Worm (Caenorhabditis elegans) whole organism, L4 larva: ENCODE data around the gene mon-2.
"Not testable (repeated sequence)": the region's sequence is repeated elsewhere in the genome, so short reads cannot be mapped to it uniquely, and the experiment has no call there.

Experiments used
- D1046.2 ChIP-seq: fragments of 200-800 bp; sonication (Bioruptor generic); IDR thresholded peaks from 2 replicates; pipeline ENCODE4 v1.3.6; 2022; ENCODE audit warnings: missing genetic modification characterization, missing compliant biosample characterization
- F10B5.3 ChIP-seq: sonication (generic microtip); optimal IDR thresholded peaks from 2 replicates; lab custom pipeline; 2016; ENCODE audit warnings: mild to moderate bottlenecking, missing genetic modification characterization, missing compliant biosample characterization
- F44E2.7 ChIP-seq: fragments of 200-800 bp; sonication (Bioruptor generic); IDR thresholded peaks from 2 replicates; pipeline ENCODE4 v2.1.2; 2022; ENCODE audit warnings: missing genetic modification characterization, missing compliant biosample characterization
- T20F7.1 ChIP-seq: fragments of 200-800 bp; sonication (Bioruptor generic); optimal IDR thresholded peaks from 2 replicates; lab custom pipeline; 2018; ENCODE audit warnings: mild to moderate bottlenecking, missing genetic modification characterization, missing compliant biosample characterization
- T26A8.4 ChIP-seq: fragments of 200-800 bp; sonication (Bioruptor generic); IDR thresholded peaks from 2 replicates; pipeline ENCODE4 v1.3.6; 2022; ENCODE audit warnings: missing genetic modification characterization, missing compliant biosample characterization
- ZK337.2 ChIP-seq: fragments of 200-800 bp; sonication (Bioruptor generic); IDR thresholded peaks from 2 replicates; pipeline ENCODE4 v1.3.6; 2022; ENCODE audit warnings: missing genetic modification reagents, missing genetic modification characterization, missing compliant biosample characterization
- aha-1 ChIP-seq: fragments of 150-350 bp; peaks from one replicate; lab custom pipeline; 2014; ENCODE audit warnings: missing biosample characterization, missing genetic modification characterization
- ceh-32 ChIP-seq: sonication (generic microtip); optimal IDR thresholded peaks from 2 replicates; lab custom pipeline; 2016; ENCODE audit warnings: mild to moderate bottlenecking, missing genetic modification characterization, missing compliant biosample characterization; ENCODE audit not compliant: poor library complexity
- ces-1 ChIP-seq: fragments of 150-350 bp; sonication (generic microtip); optimal IDR thresholded peaks from 4 replicates; lab custom pipeline; 2014; ENCODE audit warnings: missing biosample characterization, missing genetic modification reagents, missing genetic modification characterization
- daf-16 ChIP-seq, 3 experiments: sonication (generic microtip); optimal IDR thresholded peaks; 2 replicates each; lab custom pipeline; 2016 to 2017; ENCODE audit warnings: missing genetic modification characterization in 3 of 3, missing genetic modification reagents in 3 of 3, mild to moderate bottlenecking in 2 of 3, missing compliant biosample characterization in 2 of 3, missing biosample characterization in 1 of 3, moderate library complexity in 1 of 3
- dmd-6 ChIP-seq: fragments of 200-800 bp; sonication (Bioruptor generic); IDR thresholded peaks from 2 replicates; pipeline ENCODE4 v1.3.6; 2022; ENCODE audit warnings: missing genetic modification reagents, missing genetic modification characterization, missing compliant biosample characterization
- duxl-1 ChIP-seq: sonication (generic microtip); optimal IDR thresholded peaks from 2 replicates; lab custom pipeline; 2016; ENCODE audit warnings: mild to moderate bottlenecking, missing genetic modification characterization, moderate library complexity, missing compliant biosample characterization; ENCODE audit not compliant: poor library complexity
- dve-1 ChIP-seq: sonication (generic microtip); optimal IDR thresholded peaks from 2 replicates; lab custom pipeline; 2017; ENCODE audit warnings: antibody characterized with exemption, mild to moderate bottlenecking, missing genetic modification characterization, missing compliant biosample characterization; ENCODE audit not compliant: insufficient read depth
- fos-1 ChIP-seq: fragments of 150-350 bp; optimal IDR thresholded peaks from 2 replicates; lab custom pipeline; 2014; ENCODE audit warnings: missing biosample characterization, missing genetic modification characterization
- hlh-30 ChIP-seq: sonication (generic microtip); optimal IDR thresholded peaks from 2 replicates; lab custom pipeline; 2017; ENCODE audit warnings: antibody characterized with exemption, mild to moderate bottlenecking, missing genetic modification characterization, missing compliant biosample characterization; ENCODE audit not compliant: insufficient read depth
- lin-15B ChIP-seq: fragments of 150-350 bp; sonication (generic microtip); optimal IDR thresholded peaks from 3 replicates; lab custom pipeline; 2014; ENCODE audit warnings: missing biosample characterization, missing genetic modification characterization
- lir-3 ChIP-seq: sonication (generic microtip); optimal IDR thresholded peaks from 2 replicates; lab custom pipeline; 2016; ENCODE audit warnings: mild to moderate bottlenecking, missing genetic modification characterization, missing compliant biosample characterization
- lsy-2 ChIP-seq, 2 experiments: fragments of 150-350 bp in 1 of 2; sonication (generic microtip) in 1 of 2; optimal IDR thresholded peaks; 2 replicates each; lab custom pipeline; 2014 to 2017; ENCODE audit warnings: missing biosample characterization in 2 of 2, missing genetic modification characterization in 2 of 2
- mep-1 ChIP-seq: fragments of 150-350 bp; sonication (generic microtip); optimal IDR thresholded peaks from 3 replicates; lab custom pipeline; 2014; ENCODE audit warnings: missing biosample characterization, missing genetic modification characterization
- mes-2 ChIP-seq: sonication (generic microtip); optimal IDR thresholded peaks from 2 replicates; lab custom pipeline; 2016; ENCODE audit warnings: missing genotype, mild to moderate bottlenecking, missing genetic modification characterization, missing compliant biosample characterization; ENCODE audit not compliant: poor library complexity, severe bottlenecking
- mxl-3 ChIP-seq: fragments of 200-800 bp; sonication (Bioruptor generic); optimal IDR thresholded peaks from 2 replicates; lab custom pipeline; 2018; ENCODE audit warnings: mild to moderate bottlenecking, missing genetic modification characterization, missing compliant biosample characterization
- nhr-28 ChIP-seq: fragments of 150-350 bp; optimal IDR thresholded peaks from 2 replicates; lab custom pipeline; 2014; ENCODE audit warnings: missing biosample characterization, missing genetic modification characterization
- sdz-12 ChIP-seq: fragments of 200-800 bp; sonication (Bioruptor generic); optimal IDR thresholded peaks from 2 replicates; lab custom pipeline; 2018; ENCODE audit warnings: mild to moderate bottlenecking, missing genetic modification characterization, missing compliant biosample characterization
- spr-1 ChIP-seq: sonication (generic microtip); optimal IDR thresholded peaks from 2 replicates; lab custom pipeline; 2016; ENCODE audit warnings: mild to moderate bottlenecking, missing genetic modification characterization, missing compliant biosample characterization
- unc-39 ChIP-seq: sonication (generic microtip); optimal IDR thresholded peaks from 2 replicates; lab custom pipeline; 2017; ENCODE audit warnings: missing biosample characterization, missing genetic modification characterization
- unc-62 ChIP-seq, 3 experiments: fragments of 150-350 bp in 1 of 3; sonication (generic microtip); optimal IDR thresholded peaks in 2 of 3; peaks in 1 of 3; 1 replicate in 1 of 3; 2 replicates in 2 of 3; lab custom pipeline; 2014 to 2017; ENCODE audit warnings: missing biosample characterization in 3 of 3, missing genetic modification characterization in 3 of 3, missing genetic modification reagents in 3 of 3, missing genotype in 1 of 3
- zfp-2 ChIP-seq: sonication (generic microtip); optimal IDR thresholded peaks from 2 replicates; lab custom pipeline; 2016; ENCODE audit warnings: mild to moderate bottlenecking, missing genetic modification characterization, missing compliant biosample characterization
- ztf-11 ChIP-seq: fragments of 150-350 bp; optimal IDR thresholded peaks from 2 replicates; lab custom pipeline; 2014; ENCODE audit warnings: missing biosample characterization, missing genetic modification characterization

mon-2 gene

ce11 chrIV:12138093-12138492 lies 41.5 kb downstream of the mon-2 start, which contains the start of gene B0001.4:
Gene B0001.4 (minus strand): TSS chrIV:12138193.
- TF ChIP-seq lir-3; lin-15B; F10B5.3 (tag; lab: Kevin White, UChicago): not testable (repeated sequence)

DNA sequence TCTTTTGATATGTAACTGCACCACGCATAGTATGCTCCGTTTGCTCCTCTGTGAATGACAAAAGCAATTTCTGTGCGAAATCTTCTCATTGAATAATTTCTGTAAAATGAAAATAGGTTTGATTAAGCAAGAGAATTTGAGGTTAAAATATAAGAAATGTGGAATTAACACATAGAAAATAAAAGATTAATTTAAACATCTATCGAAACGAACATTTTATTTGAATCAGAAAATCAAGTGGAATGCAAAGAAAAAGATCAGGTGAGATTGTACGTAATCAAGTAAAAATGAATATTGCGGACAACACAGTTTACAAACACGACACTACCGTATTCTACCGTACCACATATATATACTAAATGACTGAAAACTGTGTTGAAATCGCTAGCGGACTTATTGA lies 44.4 kb downstream of the mon-2 start, which contains the start of gene B0001.8:
TSS of gene B0001.8 (minus strand) at position 101 of the 400 bp plus-strand sequence.
- peak in 1 of 2 experiments; percentile 50 for TF ChIP-seq unc-62 (GFP tag; optimal IDR thresholded peaks at IDR 0.05 in 1 of 2; lab: Kevin White, UChicago)
- TF ChIP-seq unc-62 (tag; optimal IDR thresholded peaks at IDR 0.05; lab: Kevin White, UChicago), result no peak
- TF ChIP-seq zfp-2 (tag; lab: Kevin White, UChicago), result no peak

DNA sequence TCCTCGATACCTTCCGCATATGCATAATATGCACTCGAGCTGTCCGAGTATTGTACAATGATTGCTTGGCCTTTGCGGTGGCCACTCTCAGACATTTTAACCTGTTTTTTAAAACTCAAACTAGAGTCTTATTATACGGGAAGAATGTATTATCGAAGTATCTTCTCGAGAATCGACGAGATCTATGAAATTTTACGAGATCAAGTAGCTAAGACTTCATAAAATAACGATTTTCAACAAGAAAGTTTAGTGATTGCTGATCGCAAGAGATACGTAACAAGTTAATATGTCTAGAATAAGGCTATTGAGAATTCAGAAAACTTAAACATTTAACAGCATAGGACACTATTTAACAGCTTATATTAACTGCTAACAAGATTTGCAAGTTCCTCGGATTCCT lies 46.7 kb downstream of the mon-2 start, which contains the start of gene B0001.5:
TSS of gene B0001.5 (minus strand) at position 101 of the 400 bp plus-strand sequence.
- no peak for TF ChIP-seq mxl-3 (GFP tag; lab: Kevin White, UChicago)
- no peak for TF ChIP-seq unc-39 (tag; lab: Kevin White, UChicago)
- TF ChIP-seq aha-1, result no peak
- TF ChIP-seq F44E2.7, result no peak
- TF ChIP-seq mes-2 (tag; lab: Kevin White, UChicago), result no peak
- TF ChIP-seq T26A8.4 (GFP tag; lab: Robert Waterston, UW), result no peak
- TF ChIP-seq mep-1 (tag; lab: Kevin White, UChicago), result no peak
- no peak for TF ChIP-seq duxl-1 (tag; lab: Kevin White, UChicago)

DNA sequence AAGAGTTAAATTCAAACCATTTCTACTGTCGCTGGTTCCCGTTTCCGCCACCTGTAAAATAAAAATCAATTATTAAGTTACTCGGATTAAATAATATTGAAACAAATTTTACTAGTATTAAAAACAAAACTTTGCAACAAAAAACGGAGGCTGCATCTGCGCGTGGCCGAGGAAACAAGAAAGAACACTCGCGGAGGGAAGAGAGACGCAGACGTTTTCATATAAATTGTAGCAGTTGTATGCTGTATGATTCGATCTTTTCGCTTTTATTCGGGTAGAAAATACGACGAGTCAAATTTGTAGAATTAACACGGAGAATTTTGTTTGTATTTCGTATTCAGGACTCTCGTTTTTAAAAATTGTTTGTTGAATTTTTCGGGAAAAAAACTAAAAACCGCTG lies 49.1 kb downstream of the mon-2 start, which contains the start of gene B0001.3:
TSS of gene B0001.3 (minus strand) at position 55 of the 400 bp plus-strand sequence.
- TF ChIP-seq ceh-32 (no peak), ZK337.2 (GFP tag; lab: Robert Waterston, UW) (no peak), spr-1 (tag; lab: Kevin White, UChicago) (no peak), fos-1 (no peak), hlh-30 (tag; lab: Kevin White, UChicago) (peak; percentile 24), nhr-28 (peak; percentile 51), mep-1 (tag; lab: Kevin White, UChicago) (no peak), lsy-2 (tag; optimal IDR thresholded peaks at IDR 0.05; lab: Kevin White, UChicago) (peak in 1 of 2 experiments; percentile 37), T20F7.1 (GFP tag; lab: Kevin White, UChicago) (no peak), dmd-6 (no peak), mes-2 (tag; lab: Kevin White, UChicago) (peak; percentile 53), D1046.2 (GFP tag; lab: Robert Waterston, UW) (no peak), ces-1 (GFP tag; lab: Kevin White, UChicago) (no peak)

ce11 chrIV:12149609-12150008 lies 53.0 kb downstream of the mon-2 start:
- TF ChIP-seq unc-62 (GFP tag; optimal IDR thresholded peaks at IDR 0.05 in 1 of 2; lab: Kevin White, UChicago) (peak in 1 of 2 experiments; percentile 92), unc-62 (tag; optimal IDR thresholded peaks at IDR 0.05; lab: Kevin White, UChicago) (no peak), daf-16 (GFP tag; optimal IDR thresholded peaks at IDR 0.05; lab: Kevin White, UChicago) (no peak), daf-16 (tag; optimal IDR thresholded peaks at IDR 0.05; lab: Kevin White, UChicago) (no peak)

DNA sequence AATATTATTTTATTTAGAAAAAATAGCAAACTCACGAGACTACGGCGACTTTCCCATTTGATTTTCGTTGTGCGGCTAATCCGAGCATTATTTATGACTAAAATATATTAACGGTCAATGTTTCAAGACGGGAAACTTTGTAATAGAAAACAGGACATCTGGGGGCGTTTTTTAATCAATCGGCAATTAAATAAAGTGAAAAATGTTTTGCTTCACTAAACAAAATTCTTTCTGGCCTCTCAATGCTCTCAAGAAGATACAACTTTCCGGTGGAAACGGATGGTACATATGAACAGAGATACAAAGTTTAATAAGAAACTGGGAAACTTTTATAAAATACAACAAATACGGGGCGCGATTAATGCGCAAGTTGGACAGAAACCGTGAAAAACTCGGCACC lies 54.3 kb downstream of the mon-2 start, which contains the start of gene B0001.2:
TSS of gene B0001.2 (minus strand) at position 101 of the 400 bp plus-strand sequence.
- no peak for TF ChIP-seq sdz-12
- TF ChIP-seq, all 104 proteins: peak for 0

- no peak for TF ChIP-seq duxl-1 (tag; lab: Kevin White, UChicago)
- TF ChIP-seq ztf-11 (tag; lab: Kevin White, UChicago), result no peak
- TF ChIP-seq dve-1 (tag; lab: Kevin White, UChicago), result no peak
Observed at ce11 chrIV:12154195-12154677, 57.7 kb downstream of the mon-2 start, which contains the start of gene B0001.7. Gene B0001.7 (minus strand): TSS chrIV:12154245.
